Worm (Caenorhabditis elegans): Measurements from ENCODE around the gene cyk-3.
A peak's percentile ranks its signal among the peaks of the same experiment; 100 is the strongest.

Gene cyk-3

DNA sequence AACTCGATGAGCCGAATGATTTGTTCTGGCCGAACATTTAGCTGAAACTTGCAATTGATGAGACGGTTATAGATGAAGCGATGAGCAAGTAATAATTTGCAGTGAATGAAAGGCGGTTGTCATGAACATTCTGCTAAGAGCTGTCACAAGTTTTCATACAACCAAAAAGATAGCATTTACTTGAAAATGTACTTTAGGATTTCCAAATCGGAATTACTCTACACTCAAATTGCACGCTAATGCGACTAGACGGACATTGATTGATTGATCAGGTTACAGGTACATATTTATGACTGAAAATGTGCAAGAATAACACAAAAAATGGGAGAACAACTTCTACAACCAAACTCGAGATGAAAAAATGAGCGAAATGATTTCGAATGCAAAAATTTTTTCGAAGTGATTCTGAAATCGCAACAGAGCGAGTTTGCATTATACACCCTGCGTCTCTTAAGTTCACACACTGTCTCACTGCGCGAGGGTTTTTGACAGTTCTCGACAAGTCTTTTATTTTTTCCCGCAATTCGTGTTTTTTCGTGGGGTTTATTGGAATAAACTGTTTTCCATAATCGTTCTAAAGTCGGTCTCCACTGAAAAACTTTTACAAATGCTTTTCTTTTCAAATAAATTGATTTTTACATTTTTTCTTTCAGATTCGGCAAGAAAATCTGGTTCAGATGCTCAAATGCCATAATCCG lies at the start of gene cyk-3, which contains the start of gene npp-10:
TSS of gene cyk-3 (plus strand) at position 648 of the 698 bp plus-strand sequence.
TSS of gene npp-10 (minus strand) at position 51 of the 698 bp plus-strand sequence.
- no peak for TF ChIP-seq ceh-83 (GFP tag; optimal IDR thresholded peaks at IDR 0.05)
- TF ChIP-seq mep-1 (tag; optimal IDR thresholded peaks at IDR 0.05): peak; percentile 72
- TF ChIP-seq nhr-2 (tag; optimal IDR thresholded peaks at IDR 0.05): peak; percentile 70

DNA sequence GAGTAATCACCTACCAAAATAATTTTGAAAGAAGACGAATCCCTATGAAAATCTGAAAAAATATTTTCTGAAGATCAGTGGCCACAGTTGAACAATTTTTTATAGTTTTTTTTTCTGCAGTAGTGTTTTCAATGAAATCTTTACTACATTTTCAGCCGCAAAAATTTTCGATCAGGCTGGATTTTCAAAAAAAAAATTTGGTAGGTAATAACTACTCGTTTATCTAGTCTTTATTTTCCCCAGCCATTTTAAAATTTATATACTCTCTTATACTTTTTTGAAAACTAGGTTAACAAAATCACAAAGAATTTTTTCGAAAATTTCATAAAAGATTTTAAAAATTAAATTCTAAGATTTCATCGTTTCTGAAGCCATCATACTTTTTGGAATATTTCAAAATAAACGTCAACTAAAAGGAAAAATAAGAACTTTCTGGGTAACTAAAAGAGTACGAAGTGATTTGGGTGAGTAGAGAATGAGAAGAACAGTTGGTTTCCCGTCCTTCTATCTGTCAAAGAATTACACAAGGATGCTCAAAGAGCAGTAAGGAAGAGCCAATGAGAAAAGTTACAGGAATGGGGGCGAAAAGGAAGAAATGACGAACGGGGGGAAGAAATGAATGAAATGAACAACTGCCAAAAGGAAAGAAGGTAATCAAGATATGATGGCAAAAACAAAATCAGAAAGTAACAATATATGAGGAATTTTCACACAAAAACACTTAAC lies 44.8 kb upstream of the cyk-3 start, which contains the start of gene mlp-1:
TSS of gene mlp-1 (minus strand) at position 51 of the 726 bp plus-strand sequence.
- no peak for TF ChIP-seq bed-3 (GFP tag; optimal IDR thresholded peaks at IDR 0.05)
- TF ChIP-seq hlh-1 (tag; optimal IDR thresholded peaks at IDR 0.05): peak; percentile 86
- no peak for TF ChIP-seq flh-1 (GFP tag; optimal IDR thresholded peaks at IDR 0.05)
- TF ChIP-seq lsy-2 (tag; optimal IDR thresholded peaks at IDR 0.05): no peak
- no peak for TF ChIP-seq sptf-1 (tag; optimal IDR thresholded peaks at IDR 0.05)
- TF ChIP-seq ceh-43 (GFP tag; optimal IDR thresholded peaks at IDR 0.05): no peak
- no peak for TF ChIP-seq ceh-39 (tag; optimal IDR thresholded peaks at IDR 0.05)
- TF ChIP-seq lin-13 (tag; optimal IDR thresholded peaks at IDR 0.05): no peak
- TF ChIP-seq unc-39 (tag; optimal IDR thresholded peaks at IDR 0.05): no peak
- TF ChIP-seq sem-2 (GFP tag; optimal IDR thresholded peaks at IDR 0.05): no peak
- peak; percentile 56 for TF ChIP-seq unc-62 (GFP tag; optimal IDR thresholded peaks at IDR 0.05)
- no peak for TF ChIP-seq tbx-8 (GFP tag; optimal IDR thresholded peaks at IDR 0.05)
- no peak for TF ChIP-seq zip-8 (tag; optimal IDR thresholded peaks at IDR 0.05)
- no peak for TF ChIP-seq blmp-1 (tag; optimal IDR thresholded peaks at IDR 0.05)
- TF ChIP-seq pha-4 (tag; optimal IDR thresholded peaks at IDR 0.05): no peak
- no peak for TF ChIP-seq nhr-12 (tag; optimal IDR thresholded peaks at IDR 0.05)
- no peak for TF ChIP-seq mab-5 (tag; optimal IDR thresholded peaks at IDR 0.05)
- no peak for TF ChIP-seq cnd-1 (tag; optimal IDR thresholded peaks at IDR 0.05)
- TF ChIP-seq nhr-28 (tag; optimal IDR thresholded peaks at IDR 0.05): no peak
- TF ChIP-seq elt-1 (tag; optimal IDR thresholded peaks at IDR 0.05; ENCODE audit: borderline replicate concordance, insufficient read depth): no peak
- peak; percentile 15 for TF ChIP-seq unc-120 (tag; optimal IDR thresholded peaks at IDR 0.05; ENCODE audit: poor library complexity, severe bottlenecking)
- no peak for TF ChIP-seq mep-1 (tag; optimal IDR thresholded peaks at IDR 0.05)

DNA sequence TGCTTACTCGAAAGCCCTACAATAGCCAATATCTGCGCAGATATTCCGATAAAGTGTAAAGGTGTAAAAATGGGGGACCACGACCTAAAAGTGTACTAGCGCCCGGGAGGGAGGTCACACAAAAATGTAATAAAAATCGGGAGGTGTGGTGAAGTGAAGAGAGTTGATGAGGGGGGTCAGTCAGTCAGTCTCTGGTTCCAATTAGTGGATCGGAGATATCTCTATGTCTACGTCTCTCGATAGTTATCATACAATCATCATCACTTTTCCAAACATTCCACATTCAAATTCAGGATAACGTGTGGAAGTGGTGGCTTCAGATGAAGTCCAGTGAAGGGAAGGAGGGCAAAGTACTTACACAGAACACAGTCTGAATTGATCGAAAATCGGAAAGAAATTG lies 43.9 kb upstream of the cyk-3 start:
- TF ChIP-seq zip-8 (tag; optimal IDR thresholded peaks at IDR 0.05) (no peak), mls-2 (tag; optimal IDR thresholded peaks at IDR 0.05) (no peak), lin-13 (tag; optimal IDR thresholded peaks at IDR 0.05) (no peak), mab-5 (tag; optimal IDR thresholded peaks at IDR 0.05) (no peak), ceh-39 (tag; optimal IDR thresholded peaks at IDR 0.05) (no peak), tbx-8 (GFP tag; optimal IDR thresholded peaks at IDR 0.05) (no peak), blmp-1 (tag; optimal IDR thresholded peaks at IDR 0.05) (no peak), pha-4 (tag; optimal IDR thresholded peaks at IDR 0.05) (no peak), snpc-4 (tag; optimal IDR thresholded peaks at IDR 0.05) (no peak), lin-32 (GFP tag; optimal IDR thresholded peaks at IDR 0.05) (no peak), nhr-12 (tag; optimal IDR thresholded peaks at IDR 0.05) (no peak), M03D4.4 (tag; optimal IDR thresholded peaks at IDR 0.05) (no peak), sem-2 (GFP tag; optimal IDR thresholded peaks at IDR 0.05) (no peak), cnd-1 (tag; optimal IDR thresholded peaks at IDR 0.05) (no peak), bed-3 (GFP tag; optimal IDR thresholded peaks at IDR 0.05) (no peak), drap-1 (GFP tag; optimal IDR thresholded peaks at IDR 0.05) (no peak), unc-120 (tag; optimal IDR thresholded peaks at IDR 0.05; ENCODE audit: poor library complexity, severe bottlenecking) (no peak)

DNA sequence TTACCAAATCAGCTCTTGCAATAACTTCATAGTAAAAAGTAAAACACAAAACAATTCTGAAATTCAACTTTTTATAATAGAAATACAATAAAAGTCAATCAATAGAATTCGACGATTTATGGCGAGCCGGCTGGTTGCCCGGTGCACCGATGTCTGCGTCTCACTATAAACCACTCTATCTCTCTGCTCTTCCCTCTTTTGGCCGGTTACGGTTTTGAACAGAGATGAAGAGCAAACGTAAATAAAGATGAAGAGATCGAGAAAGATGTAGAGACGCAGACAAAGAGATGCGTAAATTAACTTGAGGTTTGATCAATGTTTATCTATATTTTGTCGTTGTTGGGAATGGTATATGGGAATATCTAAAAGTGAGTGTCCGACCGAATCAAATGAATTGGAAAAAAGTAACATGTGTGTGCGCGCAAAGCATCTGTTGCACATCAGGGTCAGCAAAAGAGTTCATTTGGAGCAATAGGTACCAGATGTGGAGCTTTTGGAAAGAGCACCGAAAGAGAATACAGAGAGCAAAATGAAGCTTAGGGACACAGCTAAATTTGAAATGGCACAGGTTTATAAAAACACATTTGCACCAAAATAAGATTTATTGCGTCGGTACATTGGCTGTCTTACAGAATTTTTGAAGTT lies 39.6 kb upstream of the cyk-3 start:
- no peak for TF ChIP-seq zip-8 (tag; optimal IDR thresholded peaks at IDR 0.05)
- no peak for TF ChIP-seq ces-1 (GFP tag; optimal IDR thresholded peaks at IDR 0.05)
- TF ChIP-seq M03D4.4 (tag; optimal IDR thresholded peaks at IDR 0.05): peak; percentile 11
- TF ChIP-seq mep-1 (tag; optimal IDR thresholded peaks at IDR 0.05): no peak
- TF ChIP-seq nhr-28 (tag; optimal IDR thresholded peaks at IDR 0.05): no peak
- peak; percentile 11 for TF ChIP-seq lin-32 (GFP tag; optimal IDR thresholded peaks at IDR 0.05)
- TF ChIP-seq hlh-1 (tag; optimal IDR thresholded peaks at IDR 0.05): peak; percentile 9
- TF ChIP-seq pha-4 (tag; optimal IDR thresholded peaks at IDR 0.05): peak; percentile 67
- no peak for TF ChIP-seq ham-2 (GFP tag; optimal IDR thresholded peaks at IDR 0.05)
- TF ChIP-seq ztf-11 (tag; optimal IDR thresholded peaks at IDR 0.05): no peak
- TF ChIP-seq nhr-237 (tag; optimal IDR thresholded peaks at IDR 0.05): no peak
- TF ChIP-seq elt-1 (tag; optimal IDR thresholded peaks at IDR 0.05; ENCODE audit: borderline replicate concordance, insufficient read depth): no peak
- TF ChIP-seq nhr-12 (tag; optimal IDR thresholded peaks at IDR 0.05): no peak
- no peak for TF ChIP-seq ceh-39 (tag; optimal IDR thresholded peaks at IDR 0.05)
- peak; percentile 84 for TF ChIP-seq nhr-2 (tag; optimal IDR thresholded peaks at IDR 0.05)
- TF ChIP-seq elt-3 (tag; optimal IDR thresholded peaks at IDR 0.05): no peak
- no peak for TF ChIP-seq cnd-1 (tag; optimal IDR thresholded peaks at IDR 0.05)
- no peak for TF ChIP-seq ceh-83 (GFP tag; optimal IDR thresholded peaks at IDR 0.05)
- TF ChIP-seq lin-13 (tag; optimal IDR thresholded peaks at IDR 0.05): no peak
- no peak for TF ChIP-seq lsy-2 (tag; optimal IDR thresholded peaks at IDR 0.05)
- TF ChIP-seq flh-1 (GFP tag; optimal IDR thresholded peaks at IDR 0.05): no peak
- no peak for TF ChIP-seq tbx-8 (GFP tag; optimal IDR thresholded peaks at IDR 0.05)
- no peak for TF ChIP-seq unc-39 (tag; optimal IDR thresholded peaks at IDR 0.05)
